Worm (Caenorhabditis elegans) whole organism, L4 larva: ENCODE results near the gene srg-51.
"Not testable (repeated sequence)": the region's sequence is repeated elsewhere in the genome, so short reads cannot be mapped to it uniquely, and the experiment has no call there.

ENCODE experiments used
- D1046.2 ChIP-seq: fragments of 200-800 bp; sonication (Bioruptor generic); IDR thresholded peaks from 2 replicates; pipeline ENCODE4 v1.3.6; 2022; ENCODE audit warnings: missing genetic modification characterization, missing compliant biosample characterization
- Y105C5A.15 ChIP-seq: fragments of 200-800 bp; sonication (Bioruptor generic); IDR thresholded peaks from 2 replicates; pipeline ENCODE4 v1.3.6; 2022; ENCODE audit warnings: missing genetic modification characterization, missing compliant biosample characterization
- Y5F2A.4 ChIP-seq: fragments of 200-800 bp; sonication (Bioruptor generic); optimal IDR thresholded peaks from 2 replicates; lab custom pipeline; 2018; ENCODE audit warnings: mild to moderate bottlenecking, missing genetic modification characterization, missing compliant biosample characterization
- Y75B8A.6 ChIP-seq: fragments of 200-800 bp; sonication (Bioruptor generic); IDR thresholded peaks from 2 replicates; pipeline ENCODE4 v1.3.6; 2022; ENCODE audit warnings: missing genetic modification reagents, missing genetic modification characterization, missing compliant biosample characterization
- ZK337.2 ChIP-seq: fragments of 200-800 bp; sonication (Bioruptor generic); IDR thresholded peaks from 2 replicates; pipeline ENCODE4 v1.3.6; 2022; ENCODE audit warnings: missing genetic modification reagents, missing genetic modification characterization, missing compliant biosample characterization
- ama-1 ChIP-seq: fragments of 150-350 bp; optimal IDR thresholded peaks from 2 replicates; lab custom pipeline; 2014; ENCODE audit warnings: inconsistent platforms, mixed read lengths
- ceh-28 ChIP-seq: fragments of 150-350 bp; optimal IDR thresholded peaks from 2 replicates; lab custom pipeline; 2014; ENCODE audit warnings: missing biosample characterization, missing genetic modification reagents, missing genetic modification characterization
- ceh-44 ChIP-seq: fragments of 200-800 bp; sonication (Bioruptor generic); IDR thresholded peaks from 2 replicates; pipeline ENCODE4 v1.3.6; 2022; ENCODE audit warnings: missing genetic modification reagents, missing genetic modification characterization, missing compliant biosample characterization
- ces-1 ChIP-seq: fragments of 150-350 bp; sonication (generic microtip); optimal IDR thresholded peaks from 4 replicates; lab custom pipeline; 2014; ENCODE audit warnings: missing biosample characterization, missing genetic modification reagents, missing genetic modification characterization
- hlh-30 ChIP-seq: sonication (generic microtip); optimal IDR thresholded peaks from 2 replicates; lab custom pipeline; 2017; ENCODE audit warnings: antibody characterized with exemption, mild to moderate bottlenecking, missing genetic modification characterization, missing compliant biosample characterization; ENCODE audit not compliant: insufficient read depth
- hmg-1.1 ChIP-seq: fragments of 200-800 bp; sonication (Bioruptor generic); IDR thresholded peaks from 2 replicates; pipeline ENCODE4 v1.3.6; 2022; ENCODE audit warnings: missing genetic modification reagents, missing genetic modification characterization, missing compliant biosample characterization
- lin-1 ChIP-seq: fragments of 200-800 bp; sonication (Bioruptor generic); IDR thresholded peaks from 2 replicates; pipeline ENCODE4 v1.3.6; 2022; ENCODE audit warnings: missing genetic modification reagents, missing genetic modification characterization, missing compliant biosample characterization
- madf-9 ChIP-seq: fragments of 200-800 bp; sonication (Bioruptor generic); conservative IDR thresholded peaks from 2 replicates; pipeline ENCODE4 v1.3.6; 2022; ENCODE audit warnings: missing genetic modification reagents, missing genetic modification characterization, missing compliant biosample characterization
- mep-1 ChIP-seq: fragments of 150-350 bp; sonication (generic microtip); optimal IDR thresholded peaks from 3 replicates; lab custom pipeline; 2014; ENCODE audit warnings: missing biosample characterization, missing genetic modification characterization
- nhr-28 ChIP-seq: fragments of 150-350 bp; optimal IDR thresholded peaks from 2 replicates; lab custom pipeline; 2014; ENCODE audit warnings: missing biosample characterization, missing genetic modification characterization
- nhr-48 ChIP-seq: sonication (generic microtip); optimal IDR thresholded peaks from 2 replicates; lab custom pipeline; 2016; ENCODE audit warnings: mild to moderate bottlenecking, missing genetic modification characterization, missing compliant biosample characterization
- pqm-1 ChIP-seq: sonication (generic microtip); optimal IDR thresholded peaks from 2 replicates; lab custom pipeline; 2017; ENCODE audit warnings: missing biosample characterization, missing genetic modification characterization
- set-16 ChIP-seq: fragments of 200-800 bp; sonication (Bioruptor generic); IDR thresholded peaks from 2 replicates; pipeline ENCODE4 v1.3.6; 2022; ENCODE audit warnings: missing genetic modification reagents, missing genetic modification characterization, missing compliant biosample characterization
- skn-1 ChIP-seq: fragments of 150-350 bp; optimal IDR thresholded peaks from 2 replicates; lab custom pipeline; 2014; ENCODE audit warnings: missing biosample characterization, missing genetic modification characterization
- snpc-1.2 ChIP-seq: fragments of 200-800 bp; sonication (Bioruptor generic); IDR thresholded peaks from 2 replicates; pipeline ENCODE4 v1.3.6; 2022; ENCODE audit warnings: missing genetic modification reagents, missing genetic modification characterization, missing compliant biosample characterization
- unc-62 ChIP-seq, 3 experiments: fragments of 150-350 bp in 1 of 3; sonication (generic microtip); optimal IDR thresholded peaks in 2 of 3; peaks in 1 of 3; 1 replicate in 1 of 3; 2 replicates in 2 of 3; lab custom pipeline; 2014 to 2017; ENCODE audit warnings: missing biosample characterization in 3 of 3, missing genetic modification characterization in 3 of 3, missing genetic modification reagents in 3 of 3, missing genotype in 1 of 3
- zfp-3 ChIP-seq: fragments of 200-800 bp; sonication (Bioruptor generic); conservative IDR thresholded peaks from 2 replicates; pipeline ENCODE4 v1.3.6; 2022; ENCODE audit warnings: missing genetic modification reagents, missing genetic modification characterization, missing compliant biosample characterization
- zip-11 ChIP-seq: fragments of 200-800 bp; sonication (Bioruptor generic); IDR thresholded peaks from 2 replicates; pipeline ENCODE4 v1.3.6; 2022; ENCODE audit warnings: missing genetic modification characterization, missing compliant biosample characterization
- ztf-7 ChIP-seq: fragments of 150-350 bp; optimal IDR thresholded peaks from 2 replicates; lab custom pipeline; 2014; ENCODE audit warnings: missing biosample characterization, missing genetic modification characterization

The srg-51 gene

ce11 chrIV:15175487-15176128 is 34.9 kb upstream of the srg-51 start, which contains the start of gene Y40H7A.4:
Gene Y40H7A.4, minus strand, starts transcription at chrIV:15175537.
- TF ChIP-seq hmg-1.1 (GFP tag; lab: Robert Waterston, UW) (no peak), snpc-1.2 (GFP tag; lab: Robert Waterston, UW) (peak; percentile 72; the same call in 1 of the 2 replicates), skn-1 (tag; lab: Kevin White, UChicago) (no peak)

ce11 chrIV:15170199-15170598 is 29.5 kb upstream of the srg-51 start:
- TF ChIP-seq madf-9 (GFP tag; lab: Robert Waterston, UW) (0 out of 2 replicates have a peak, but pooled peaks have one; percentile 12), D1046.2 (GFP tag; lab: Robert Waterston, UW) (peak; percentile 57; the same call in 1 of the 2 replicates), snpc-1.2 (GFP tag; lab: Robert Waterston, UW) (peak; percentile 97)

- TF ChIP-seq snpc-1.2 (GFP tag; lab: Robert Waterston, UW) (peak; percentile 98), Y75B8A.6 (GFP tag; lab: Robert Waterston, UW) (no peak)
These were observed 27.7 kb upstream of the srg-51 start for ce11 chrIV:15168442-15168841.

- peak; percentile 58; the same call in 1 of the 2 replicates for TF ChIP-seq snpc-1.2 (GFP tag; lab: Robert Waterston, UW)
- no peak for TF ChIP-seq Y5F2A.4 (GFP tag; lab: Kevin White, UChicago)
- no peak for TF ChIP-seq nhr-48
- TF ChIP-seq zfp-3, result no peak
These were observed 24.9 kb upstream of the srg-51 start for ce11 chrIV:15165602-15166001.

- TF ChIP-seq nhr-28 (tag; lab: Kevin White, UChicago) (no peak), ZK337.2 (GFP tag; lab: Robert Waterston, UW) (no peak), snpc-1.2 (GFP tag; lab: Robert Waterston, UW) (no peak), zip-11 (no peak), mep-1 (tag; lab: Kevin White, UChicago) (no peak), lin-1 (GFP tag; lab: Robert Waterston, UW) (no peak), ceh-44 (GFP tag; lab: Robert Waterston, UW) (no peak), hlh-30 (tag; lab: Kevin White, UChicago) (no peak), ceh-28 (tag; lab: Kevin White, UChicago) (no peak)
These were observed 6.4 kb upstream of the srg-51 start, which contains the start of gene str-78 for ce11 chrIV:15147104-15147503. Gene str-78, minus strand, starts transcription at chrIV:15147204.

ce11 chrIV:15133899-15134298 is 6.8 kb downstream of the srg-51 start, which contains the start of gene M199.8:
Gene M199.8, minus strand, starts transcription at chrIV:15133999.
- not testable (repeated sequence) for TF ChIP-seq pqm-1; mep-1 (tag; lab: Kevin White, UChicago); ztf-7

ce11 chrIV:15131697-15132096 is 9.0 kb downstream of the srg-51 start, which contains the start of gene col-135:
Gene col-135, minus strand, starts transcription at chrIV:15131797.
- TF ChIP-seq unc-62 (GFP tag; optimal IDR thresholded peaks at IDR 0.05 in 1 of 2; lab: Kevin White, UChicago) (peak in 1 of 2 experiments; percentile 35), unc-62 (tag; optimal IDR thresholded peaks at IDR 0.05; lab: Kevin White, UChicago) (no peak), ama-1 (lab: Kevin White, UChicago) (no peak), skn-1 (tag; lab: Kevin White, UChicago) (no peak), ces-1 (GFP tag; lab: Kevin White, UChicago) (no peak)

ce11 chrIV:15130189-15130588 is 10.5 kb downstream of the srg-51 start:
- 0 out of 2 replicates have a peak, but pooled peaks have one; percentile 8 for TF ChIP-seq Y105C5A.15 (GFP tag; lab: Robert Waterston, UW)
- TF ChIP-seq set-16 (GFP tag; lab: Robert Waterston, UW), result peak; percentile 74
